Worm (Caenorhabditis elegans) whole organism, L4 larva: ENCODE measurements around the gene Y94H6A.12.
A peak's percentile ranks its signal among the peaks of the same experiment; 100 is the strongest.

Experiments
- F26F4.8 ChIP-seq: fragments of 200-800 bp; sonication (Bioruptor generic); conservative IDR thresholded peaks from 2 replicates; pipeline ENCODE4 v1.3.6; 2022; ENCODE audit warnings: missing genetic modification characterization, missing compliant biosample characterization
- F37D6.2 ChIP-seq: sonication (generic microtip); optimal IDR thresholded peaks from 2 replicates; lab custom pipeline; 2016; ENCODE audit warnings: mild to moderate bottlenecking, missing genetic modification characterization, missing compliant biosample characterization
- T20F7.1 ChIP-seq: fragments of 200-800 bp; sonication (Bioruptor generic); optimal IDR thresholded peaks from 2 replicates; lab custom pipeline; 2018; ENCODE audit warnings: mild to moderate bottlenecking, missing genetic modification characterization, missing compliant biosample characterization
- Y105C5A.15 ChIP-seq: fragments of 200-800 bp; sonication (Bioruptor generic); IDR thresholded peaks from 2 replicates; pipeline ENCODE4 v1.3.6; 2022; ENCODE audit warnings: missing genetic modification characterization, missing compliant biosample characterization
- Y48G9A.11 ChIP-seq: fragments of 200-800 bp; sonication (Bioruptor generic); IDR thresholded peaks from 2 replicates; pipeline ENCODE4 v1.3.6; 2022; ENCODE audit warnings: missing genetic modification reagents, missing genetic modification characterization, missing compliant biosample characterization
- Y75B8A.6 ChIP-seq: fragments of 200-800 bp; sonication (Bioruptor generic); IDR thresholded peaks from 2 replicates; pipeline ENCODE4 v1.3.6; 2022; ENCODE audit warnings: missing genetic modification reagents, missing genetic modification characterization, missing compliant biosample characterization
- ZK546.5 ChIP-seq, 2 experiments: sonication (generic microtip); optimal IDR thresholded peaks; 2 replicates each; lab custom pipeline; 2017; ENCODE audit warnings: missing biosample characterization in 2 of 2, missing genetic modification characterization in 2 of 2
- aha-1 ChIP-seq: fragments of 150-350 bp; peaks from one replicate; lab custom pipeline; 2014; ENCODE audit warnings: missing biosample characterization, missing genetic modification characterization
- aly-2 ChIP-seq: sonication (generic microtip); optimal IDR thresholded peaks from 2 replicates; lab custom pipeline; 2018; ENCODE audit warnings: missing biosample characterization, missing genetic modification characterization
- ama-1 ChIP-seq: fragments of 150-350 bp; optimal IDR thresholded peaks from 2 replicates; lab custom pipeline; 2014; ENCODE audit warnings: inconsistent platforms, mixed read lengths
- arid-1 ChIP-seq: fragments of 200-800 bp; sonication (Bioruptor generic); conservative IDR thresholded peaks from 2 replicates; pipeline ENCODE4 v1.3.6; 2022; ENCODE audit warnings: missing genetic modification reagents, missing genetic modification characterization, missing compliant biosample characterization
- ceh-20 ChIP-seq: fragments of 200-800 bp; sonication (Bioruptor generic); IDR thresholded peaks from 2 replicates; pipeline ENCODE4 v1.3.6; 2022; ENCODE audit warnings: missing genetic modification reagents, missing genetic modification characterization, missing compliant biosample characterization
- ceh-28 ChIP-seq: fragments of 150-350 bp; optimal IDR thresholded peaks from 2 replicates; lab custom pipeline; 2014; ENCODE audit warnings: missing biosample characterization, missing genetic modification reagents, missing genetic modification characterization
- ceh-32 ChIP-seq: sonication (generic microtip); optimal IDR thresholded peaks from 2 replicates; lab custom pipeline; 2016; ENCODE audit warnings: mild to moderate bottlenecking, missing genetic modification characterization, missing compliant biosample characterization; ENCODE audit not compliant: poor library complexity
- ceh-44 ChIP-seq: fragments of 200-800 bp; sonication (Bioruptor generic); IDR thresholded peaks from 2 replicates; pipeline ENCODE4 v1.3.6; 2022; ENCODE audit warnings: missing genetic modification reagents, missing genetic modification characterization, missing compliant biosample characterization
- daf-12 ChIP-seq: fragments of 150-350 bp; optimal IDR thresholded peaks from 2 replicates; lab custom pipeline; 2014; ENCODE audit warnings: missing biosample characterization, missing genetic modification reagents, missing genetic modification characterization
- dpl-1 ChIP-seq: fragments of 150-350 bp; optimal IDR thresholded peaks from 2 replicates; lab custom pipeline; 2014; ENCODE audit warnings: missing biosample characterization, missing genetic modification reagents, missing genetic modification characterization
- egl-27 ChIP-seq: sonication (generic microtip); optimal IDR thresholded peaks from 3 replicates; lab custom pipeline; 2017; ENCODE audit warnings: missing biosample characterization, missing genetic modification reagents, missing genetic modification characterization
- fos-1 ChIP-seq: fragments of 150-350 bp; optimal IDR thresholded peaks from 2 replicates; lab custom pipeline; 2014; ENCODE audit warnings: missing biosample characterization, missing genetic modification characterization
- gei-8 ChIP-seq: fragments of 200-800 bp; sonication (Bioruptor generic); optimal IDR thresholded peaks from 2 replicates; lab custom pipeline; 2018; ENCODE audit warnings: mild to moderate bottlenecking, missing genetic modification characterization, missing compliant biosample characterization
- hlh-11 ChIP-seq: fragments of 200-800 bp; sonication (Bioruptor generic); optimal IDR thresholded peaks from 2 replicates; lab custom pipeline; 2018; ENCODE audit warnings: mild to moderate bottlenecking, missing genetic modification characterization, missing compliant biosample characterization
- hmg-1.1 ChIP-seq: fragments of 200-800 bp; sonication (Bioruptor generic); IDR thresholded peaks from 2 replicates; pipeline ENCODE4 v1.3.6; 2022; ENCODE audit warnings: missing genetic modification reagents, missing genetic modification characterization, missing compliant biosample characterization
- jun-1 ChIP-seq: fragments of 150-350 bp; optimal IDR thresholded peaks from 2 replicates; lab custom pipeline; 2014; ENCODE audit warnings: missing biosample characterization, missing genetic modification reagents, missing genetic modification characterization
- lin-38 ChIP-seq: fragments of 200-800 bp; sonication (Bioruptor generic); IDR thresholded peaks from 2 replicates; pipeline ENCODE4 v1.3.6; 2022; ENCODE audit warnings: missing genetic modification reagents, missing genetic modification characterization, missing compliant biosample characterization
- mep-1 ChIP-seq: fragments of 150-350 bp; sonication (generic microtip); optimal IDR thresholded peaks from 3 replicates; lab custom pipeline; 2014; ENCODE audit warnings: missing biosample characterization, missing genetic modification characterization
- mxl-2 ChIP-seq: fragments of 200-800 bp; sonication (Bioruptor generic); conservative IDR thresholded peaks from 2 replicates; pipeline ENCODE4 v1.3.6; 2022; ENCODE audit warnings: missing genetic modification reagents, missing genetic modification characterization, missing compliant biosample characterization
- mxl-3 ChIP-seq: fragments of 200-800 bp; sonication (Bioruptor generic); optimal IDR thresholded peaks from 2 replicates; lab custom pipeline; 2018; ENCODE audit warnings: mild to moderate bottlenecking, missing genetic modification characterization, missing compliant biosample characterization
- nhr-10 ChIP-seq: fragments of 150-350 bp; optimal IDR thresholded peaks from 2 replicates; lab custom pipeline; 2014; ENCODE audit warnings: missing biosample characterization, missing genetic modification characterization
- nhr-111 ChIP-seq: fragments of 200-800 bp; sonication (Bioruptor generic); optimal IDR thresholded peaks from 2 replicates; lab custom pipeline; 2018; ENCODE audit warnings: mild to moderate bottlenecking, missing genetic modification characterization, missing compliant biosample characterization
- nhr-237 ChIP-seq: sonication (generic microtip); optimal IDR thresholded peaks from 2 replicates; lab custom pipeline; 2017; ENCODE audit warnings: missing biosample characterization, missing genetic modification characterization
- nhr-25 ChIP-seq: sonication (generic microtip); optimal IDR thresholded peaks from 2 replicates; lab custom pipeline; 2017; ENCODE audit warnings: missing genetic modification characterization, mild to moderate bottlenecking, missing compliant biosample characterization, antibody characterized with exemption, moderate library complexity, borderline replicate concordance; ENCODE audit not compliant: insufficient read depth
- nhr-41 ChIP-seq: fragments of 200-800 bp; sonication (Bioruptor generic); IDR thresholded peaks from 2 replicates; pipeline ENCODE4 v1.3.6; 2022; ENCODE audit warnings: missing genetic modification reagents, missing genetic modification characterization, missing compliant biosample characterization
- nhr-42 ChIP-seq: fragments of 200-800 bp; sonication (Bioruptor generic); IDR thresholded peaks from 2 replicates; pipeline ENCODE4 v1.3.6; 2022; ENCODE audit warnings: missing genetic modification characterization, missing compliant biosample characterization
- nhr-48 ChIP-seq: sonication (generic microtip); optimal IDR thresholded peaks from 2 replicates; lab custom pipeline; 2016; ENCODE audit warnings: mild to moderate bottlenecking, missing genetic modification characterization, missing compliant biosample characterization
- nhr-6 ChIP-seq: fragments of 150-350 bp; optimal IDR thresholded peaks from 2 replicates; lab custom pipeline; 2014; ENCODE audit warnings: missing biosample characterization, missing genetic modification characterization
- set-16 ChIP-seq: fragments of 200-800 bp; sonication (Bioruptor generic); IDR thresholded peaks from 2 replicates; pipeline ENCODE4 v1.3.6; 2022; ENCODE audit warnings: missing genetic modification reagents, missing genetic modification characterization, missing compliant biosample characterization
- snpc-1.2 ChIP-seq: fragments of 200-800 bp; sonication (Bioruptor generic); IDR thresholded peaks from 2 replicates; pipeline ENCODE4 v1.3.6; 2022; ENCODE audit warnings: missing genetic modification reagents, missing genetic modification characterization, missing compliant biosample characterization
- snpc-4 ChIP-seq: fragments of 150-350 bp; optimal IDR thresholded peaks from 2 replicates; lab custom pipeline; 2014; ENCODE audit warnings: missing biosample characterization, missing genetic modification characterization
- spr-1 ChIP-seq: sonication (generic microtip); optimal IDR thresholded peaks from 2 replicates; lab custom pipeline; 2016; ENCODE audit warnings: mild to moderate bottlenecking, missing genetic modification characterization, missing compliant biosample characterization
- unc-130 ChIP-seq: sonication (generic microtip); optimal IDR thresholded peaks from 2 replicates; lab custom pipeline; 2016; ENCODE audit warnings: missing genetic modification reagents, missing genetic modification characterization, missing compliant biosample characterization
- unc-39 ChIP-seq: sonication (generic microtip); optimal IDR thresholded peaks from 2 replicates; lab custom pipeline; 2017; ENCODE audit warnings: missing biosample characterization, missing genetic modification characterization
- unc-62 ChIP-seq, 3 experiments: fragments of 150-350 bp in 1 of 3; sonication (generic microtip); optimal IDR thresholded peaks in 2 of 3; peaks in 1 of 3; 1 replicate in 1 of 3; 2 replicates in 2 of 3; lab custom pipeline; 2014 to 2017; ENCODE audit warnings: missing biosample characterization in 3 of 3, missing genetic modification characterization in 3 of 3, missing genetic modification reagents in 3 of 3, missing genotype in 1 of 3
- vab-7 ChIP-seq: fragments of 200-800 bp; sonication (Bioruptor generic); IDR thresholded peaks from 2 replicates; pipeline ENCODE4 v1.3.6; 2022; ENCODE audit warnings: missing genetic modification reagents, missing genetic modification characterization, missing compliant biosample characterization
- zip-2 ChIP-seq: fragments of 150-350 bp; optimal IDR thresholded peaks from 2 replicates; lab custom pipeline; 2014; ENCODE audit warnings: missing biosample characterization, missing genetic modification characterization
- ztf-7 ChIP-seq: fragments of 150-350 bp; optimal IDR thresholded peaks from 2 replicates; lab custom pipeline; 2014; ENCODE audit warnings: missing biosample characterization, missing genetic modification characterization

Y94H6A.12 gene

ce11 chrIV:2688716-2689307, 24.0 kb downstream of the Y94H6A.12 start, which contains the start of gene egrh-3:
Gene egrh-3, minus strand, starts transcription at chrIV:2688766.
- TF ChIP-seq set-16 (GFP tag; lab: Robert Waterston, UW) (peak; percentile 97), nhr-6 (tag; lab: Kevin White, UChicago) (no peak), snpc-1.2 (GFP tag; lab: Robert Waterston, UW) (no peak), snpc-4 (tag; lab: Kevin White, UChicago) (no peak), nhr-48 (tag; lab: Kevin White, UChicago) (no peak)

- peak; percentile 94 for TF ChIP-seq ceh-28
- TF ChIP-seq unc-62 (GFP tag; optimal IDR thresholded peaks at IDR 0.05 in 1 of 2; lab: Kevin White, UChicago) = no peak
- TF ChIP-seq unc-62 (tag; optimal IDR thresholded peaks at IDR 0.05; lab: Kevin White, UChicago) = no peak
- TF ChIP-seq nhr-10 (tag; lab: Kevin White, UChicago) = no peak
- peak; percentile 42 for TF ChIP-seq aha-1
Measured at ce11 chrIV:2680281-2680680, 32.6 kb downstream of the Y94H6A.12 start.

ce11 chrIV:2678152-2678551, 34.7 kb downstream of the Y94H6A.12 start:
- TF ChIP-seq unc-130 (GFP tag; lab: Kevin White, UChicago) (no peak), hmg-1.1 (no peak), nhr-111 (GFP tag; lab: Kevin White, UChicago) (no peak), aly-2 (tag; lab: Kevin White, UChicago) (no peak), unc-39 (no peak), mxl-3 (no peak), nhr-237 (no peak), fos-1 (tag; lab: Kevin White, UChicago) (no peak), aha-1 (no peak), F37D6.2 (tag; lab: Kevin White, UChicago) (no peak), Y75B8A.6 (GFP tag; lab: Robert Waterston, UW) (no peak), ceh-44 (GFP tag; lab: Robert Waterston, UW) (no peak), egl-27 (tag; lab: Kevin White, UChicago) (no peak), ZK546.5 (tag; optimal IDR thresholded peaks at IDR 0.05; lab: Kevin White, UChicago) (no peak), ceh-32 (no peak), ceh-20 (GFP tag; lab: Robert Waterston, UW) (no peak), Y105C5A.15 (GFP tag; lab: Robert Waterston, UW) (no peak), ztf-7 (no peak), mep-1 (tag; lab: Kevin White, UChicago) (no peak), nhr-41 (GFP tag; lab: Robert Waterston, UW) (no peak)

ce11 chrIV:2677687-2678086, 35.1 kb downstream of the Y94H6A.12 start:
- TF ChIP-seq T20F7.1 (GFP tag; lab: Kevin White, UChicago) (peak; percentile 57), lin-38 (0 out of 2 replicates have a peak, but pooled peaks have one; percentile 3), unc-62 (GFP tag; optimal IDR thresholded peaks at IDR 0.05 in 1 of 2; lab: Kevin White, UChicago) (no peak), unc-62 (tag; optimal IDR thresholded peaks at IDR 0.05; lab: Kevin White, UChicago) (no peak), nhr-42 (GFP tag; lab: Robert Waterston, UW) (no peak), Y48G9A.11 (GFP tag; lab: Robert Waterston, UW) (peak; percentile 94), dpl-1 (GFP tag; lab: Kevin White, UChicago) (peak; percentile 45)
- TF ChIP-seq, all 104 proteins: peak for 4

- peak; percentile 64 for TF ChIP-seq hlh-11 (tag; lab: Kevin White, UChicago)
- no peak for TF ChIP-seq nhr-25 (tag; lab: Kevin White, UChicago)
- TF ChIP-seq jun-1 (tag; lab: Kevin White, UChicago) = peak; percentile 80
- no peak for TF ChIP-seq daf-12 (tag; lab: Kevin White, UChicago)
- no peak for TF ChIP-seq F26F4.8 (GFP tag; lab: Robert Waterston, UW)
- no peak for TF ChIP-seq mxl-2 (GFP tag; lab: Robert Waterston, UW)
- TF ChIP-seq arid-1 (GFP tag; lab: Robert Waterston, UW) = 0 out of 2 replicates have a peak, but pooled peaks have one; percentile 33
- TF ChIP-seq vab-7 (GFP tag; lab: Robert Waterston, UW) = no peak
- TF ChIP-seq gei-8 (GFP tag; lab: Kevin White, UChicago) = no peak
- no peak for TF ChIP-seq ceh-44 (GFP tag; lab: Robert Waterston, UW)
- peak; percentile 46 for TF ChIP-seq zip-2
- no peak for TF ChIP-seq fos-1 (tag; lab: Kevin White, UChicago)
- TF ChIP-seq aly-2 (tag; lab: Kevin White, UChicago) = no peak
- peak; percentile 67 for TF ChIP-seq spr-1
- TF ChIP-seq ama-1 (lab: Kevin White, UChicago) = peak; percentile 66
- peak; percentile 74; the same call in 1 of the 2 replicates for TF ChIP-seq nhr-42 (GFP tag; lab: Robert Waterston, UW)
Measured at ce11 chrIV:2676281-2676680, 36.6 kb downstream of the Y94H6A.12 start, which contains the start of gene Y94H6A.3. Gene Y94H6A.3, plus strand, starts transcription at chrIV:2676512.
